Fruit fly (Drosophila melanogaster) whole organism, embryonic: ENCODE data around the gene Sf3b1.

Experiments used
- ATbp ChIP-seq: fragments of 200-800 bp; sonication (Bioruptor generic); optimal IDR thresholded peaks from 2 replicates; lab custom pipeline; 2017; ENCODE audit warnings: missing biosample characterization, mild to moderate bottlenecking, missing genetic modification characterization, missing genetic modification reagents
- Abd-B ChIP-seq: fragments of 200-800 bp; sonication (Bioruptor generic); optimal IDR thresholded peaks from 2 replicates; lab custom pipeline; 2018; ENCODE audit warnings: missing biosample characterization, mild to moderate bottlenecking, missing genetic modification characterization, moderate library complexity
- Asciz ChIP-seq: fragments of 200-800 bp; sonication (Bioruptor generic); optimal IDR thresholded peaks from 2 replicates; lab custom pipeline; 2017; ENCODE audit warnings: missing biosample characterization, mild to moderate bottlenecking, missing genetic modification characterization, missing genetic modification reagents
- B-H2 ChIP-seq: fragments of 200-800 bp; sonication (Bioruptor generic); optimal IDR thresholded peaks from 2 replicates; lab custom pipeline; 2018; ENCODE audit warnings: missing biosample characterization, mild to moderate bottlenecking, missing genetic modification characterization
- CG10209 ChIP-seq: fragments of 200-800 bp; sonication (Bioruptor generic); optimal IDR thresholded peaks from 3 replicates; lab custom pipeline; 2017; ENCODE audit warnings: missing biosample characterization, mild to moderate bottlenecking, missing genetic modification characterization, missing genetic modification reagents
- CG10543 ChIP-seq: fragments of 200-800 bp; sonication (Bioruptor generic); optimal IDR thresholded peaks from 3 replicates; lab custom pipeline; 2017; ENCODE audit warnings: missing biosample characterization, mild to moderate bottlenecking, missing genetic modification characterization, moderate library complexity
- CG11560 ChIP-seq: fragments of 200-800 bp; sonication (Bioruptor generic); IDR thresholded peaks from 3 replicates; pipeline ENCODE4 v1.3.6; 2022; ENCODE audit warnings: missing biosample characterization, missing genetic modification characterization
- CG11695 ChIP-seq: fragments of 200-800 bp; sonication (Bioruptor generic); IDR thresholded peaks from 3 replicates; pipeline ENCODE4 v1.3.6; 2022; ENCODE audit warnings: missing biosample characterization, missing genetic modification characterization
- CG13296 ChIP-seq: fragments of 200-800 bp; sonication (Bioruptor generic); optimal IDR thresholded peaks from 3 replicates; lab custom pipeline; 2018; ENCODE audit warnings: missing biosample characterization, mild to moderate bottlenecking, missing genetic modification characterization
- CG13424 ChIP-seq: fragments of 200-800 bp; sonication (Bioruptor generic); optimal IDR thresholded peaks from 2 replicates; lab custom pipeline; 2019; ENCODE audit warnings: missing biosample characterization, mild to moderate bottlenecking, missing genetic modification characterization, moderate library complexity
- CG15011 ChIP-seq: fragments of 200-800 bp; sonication (Bioruptor generic); optimal IDR thresholded peaks from 3 replicates; lab custom pipeline; 2018; ENCODE audit warnings: missing biosample characterization, mild to moderate bottlenecking, missing genetic modification characterization
- CG15696 ChIP-seq: fragments of 200-800 bp; sonication (Bioruptor generic); optimal IDR thresholded peaks from 2 replicates; lab custom pipeline; 2019; ENCODE audit warnings: missing biosample characterization, mild to moderate bottlenecking, missing genetic modification characterization, moderate library complexity
- CG17385 ChIP-seq: fragments of 200-800 bp; sonication (Bioruptor generic); optimal IDR thresholded peaks from 3 replicates; lab custom pipeline; 2018; ENCODE audit warnings: missing biosample characterization, mild to moderate bottlenecking, missing genetic modification characterization
- CG18476 ChIP-seq: fragments of 200-800 bp; sonication (Bioruptor generic); optimal IDR thresholded peaks from 2 replicates; lab custom pipeline; 2016; ENCODE audit warnings: missing biosample characterization, mild to moderate bottlenecking, missing genetic modification characterization
- CG30020 ChIP-seq: fragments of 200-800 bp; optimal IDR thresholded peaks from 2 replicates; lab custom pipeline; 2019; ENCODE audit warnings: missing biosample characterization, mild to moderate bottlenecking, missing genetic modification characterization, moderate library complexity
- CG3995 ChIP-seq: fragments of 200-800 bp; sonication (Bioruptor generic); optimal IDR thresholded peaks from 3 replicates; lab custom pipeline; 2016; ENCODE audit warnings: missing biosample characterization, missing genetic modification characterization
- CG4617 ChIP-seq: fragments of 200-800 bp; sonication (Bioruptor generic); optimal IDR thresholded peaks from 3 replicates; lab custom pipeline; 2016; ENCODE audit warnings: missing biosample characterization, missing genetic modification characterization, borderline replicate concordance
- CG6254 ChIP-seq: fragments of 200-800 bp; sonication (Bioruptor generic); optimal IDR thresholded peaks from 3 replicates; lab custom pipeline; 2017; ENCODE audit warnings: mild to moderate bottlenecking, missing biosample characterization, missing genetic modification reagents, missing genetic modification characterization
- CG7556 ChIP-seq: fragments of 200-800 bp; sonication (Bioruptor generic); optimal IDR thresholded peaks from 2 replicates; lab custom pipeline; 2017; ENCODE audit warnings: missing biosample characterization, mild to moderate bottlenecking, missing genetic modification characterization
- CG8765 ChIP-seq: fragments of 200-800 bp; sonication (Bioruptor generic); IDR thresholded peaks from 2 replicates; pipeline ENCODE4 v1.3.6; 2022; ENCODE audit warnings: missing biosample characterization, missing genetic modification characterization
- CG9437 ChIP-seq: fragments of 200-800 bp; sonication (Bioruptor generic); optimal IDR thresholded peaks from 2 replicates; lab custom pipeline; 2018; ENCODE audit warnings: missing biosample characterization, mild to moderate bottlenecking, missing genetic modification characterization
- CG9727 ChIP-seq: fragments of 200-800 bp; sonication (Bioruptor generic); optimal IDR thresholded peaks from 3 replicates; lab custom pipeline; 2017; ENCODE audit warnings: missing biosample characterization, mild to moderate bottlenecking, missing genetic modification characterization
- Dad ChIP-seq: fragments of 200-800 bp; sonication (Bioruptor generic); optimal IDR thresholded peaks from 3 replicates; lab custom pipeline; 2016; ENCODE audit warnings: missing biosample characterization, missing genetic modification characterization
- ERR ChIP-seq: fragments of 200-800 bp; sonication (Bioruptor generic); optimal IDR thresholded peaks from 2 replicates; lab custom pipeline; 2016; ENCODE audit warnings: missing biosample characterization, missing genetic modification characterization
- Elba2 ChIP-seq: fragments of 200-800 bp; sonication (Bioruptor generic); optimal IDR thresholded peaks from 3 replicates; lab custom pipeline; 2016; ENCODE audit warnings: missing biosample characterization, missing genetic modification characterization
- Fer1 ChIP-seq: fragments of 200-800 bp; sonication (Bioruptor generic); optimal IDR thresholded peaks from 2 replicates; lab custom pipeline; 2017; ENCODE audit warnings: missing biosample characterization, mild to moderate bottlenecking, missing genetic modification characterization
- Gsc ChIP-seq: fragments of 200-800 bp; sonication (Bioruptor generic); IDR thresholded peaks from 2 replicates; pipeline ENCODE4 v1.3.6; 2022; ENCODE audit warnings: missing biosample characterization, missing genetic modification characterization
- Max ChIP-seq: fragments of 200-800 bp; sonication (Bioruptor generic); optimal IDR thresholded peaks from 2 replicates; lab custom pipeline; 2016; ENCODE audit warnings: missing biosample characterization, mild to moderate bottlenecking, missing genetic modification characterization
- Mes4 ChIP-seq: fragments of 200-800 bp; sonication (Bioruptor generic); optimal IDR thresholded peaks from 2 replicates; lab custom pipeline; 2016; ENCODE audit warnings: missing biosample characterization, missing genetic modification characterization
- NC2α ChIP-seq: fragments of 200-800 bp; sonication (Bioruptor generic); optimal IDR thresholded peaks from 2 replicates; lab custom pipeline; 2016; ENCODE audit warnings: missing biosample characterization, missing genetic modification characterization
- Nf-YA ChIP-seq: fragments of 200-800 bp; sonication (Bioruptor generic); IDR thresholded peaks from 2 replicates; pipeline ENCODE4 v1.3.6; 2022; ENCODE audit warnings: missing biosample characterization, missing genetic modification characterization
- Nf-YB ChIP-seq: fragments of 200-800 bp; sonication (Bioruptor generic); optimal IDR thresholded peaks from 3 replicates; lab custom pipeline; 2019; ENCODE audit warnings: missing biosample characterization, mild to moderate bottlenecking, missing genetic modification characterization, moderate library complexity
- Side ChIP-seq: fragments of 200-800 bp; sonication (Bioruptor generic); optimal IDR thresholded peaks from 2 replicates; lab custom pipeline; 2016; ENCODE audit warnings: missing biosample characterization, missing genetic modification characterization
- bbx ChIP-seq: fragments of 200-800 bp; sonication (Bioruptor generic); IDR thresholded peaks from 2 replicates; pipeline ENCODE4 v1.3.6; 2022; ENCODE audit warnings: missing biosample characterization, missing genetic modification characterization; ENCODE audit not compliant: partially characterized antibody
- bsh ChIP-seq, 2 experiments: fragments of 200-800 bp; sonication (Bioruptor generic); optimal IDR thresholded peaks; 2 replicates each; lab custom pipeline; 2017 to 2018; ENCODE audit warnings: mild to moderate bottlenecking in 2 of 2, missing biosample characterization in 2 of 2, missing genetic modification characterization in 2 of 2, moderate library complexity in 1 of 2
- cad ChIP-seq: fragments of >200 bp; optimal IDR thresholded peaks from 2 replicates; lab custom pipeline; 2017; ENCODE audit warnings: missing biosample characterization, missing genetic modification characterization
- crc ChIP-seq: fragments of 200-800 bp; sonication (Bioruptor generic); optimal IDR thresholded peaks from 2 replicates; lab custom pipeline; 2016; ENCODE audit warnings: missing biosample characterization, missing genetic modification characterization
- crp ChIP-seq, 2 experiments: fragments of 200-800 bp; sonication (Bioruptor generic); optimal IDR thresholded peaks; 2 replicates in 1 of 2; 3 replicates in 1 of 2; lab custom pipeline; 2017; ENCODE audit warnings: missing biosample characterization in 2 of 2, missing genetic modification characterization in 2 of 2, mild to moderate bottlenecking in 1 of 2, moderate library complexity in 1 of 2
- dimm ChIP-seq: fragments of 200-800 bp; sonication (Bioruptor generic); IDR thresholded peaks from 2 replicates; pipeline ENCODE4 v1.3.6; 2022; ENCODE audit warnings: missing biosample characterization, missing genetic modification characterization
- ewg ChIP-seq: fragments of 200-800 bp; sonication (Bioruptor generic); optimal IDR thresholded peaks from 3 replicates; lab custom pipeline; 2017; ENCODE audit warnings: mild to moderate bottlenecking, missing biosample characterization, missing genetic modification reagents, missing genetic modification characterization
- gro ChIP-seq: fragments of 200-800 bp; sonication (Bioruptor generic); optimal IDR thresholded peaks from 2 replicates; lab custom pipeline; 2016; ENCODE audit warnings: missing biosample characterization, missing genetic modification characterization
- peb ChIP-seq: fragments of 200-800 bp; sonication (Bioruptor generic); IDR thresholded peaks from 2 replicates; pipeline ENCODE4 v1.3.6; 2022; ENCODE audit warnings: missing biosample characterization, missing genetic modification characterization
- phol ChIP-seq: fragments of 200-800 bp; sonication (Bioruptor generic); optimal IDR thresholded peaks from 3 replicates; lab custom pipeline; 2018; ENCODE audit warnings: missing biosample characterization, mild to moderate bottlenecking, missing genetic modification characterization, moderate library complexity
- pzg ChIP-seq: fragments of 200-800 bp; sonication (Bioruptor generic); optimal IDR thresholded peaks from 3 replicates; lab custom pipeline; 2018; ENCODE audit warnings: missing biosample characterization, mild to moderate bottlenecking, missing genetic modification characterization, moderate library complexity
- sc ChIP-seq, 3 experiments: fragments of >200 bp in 2 of 3; fragments of 200-800 bp in 1 of 3; sonication (Bioruptor generic) in 1 of 3; optimal IDR thresholded peaks; 2 replicates in 2 of 3; 3 replicates in 1 of 3; lab custom pipeline; 2017; ENCODE audit warnings: mild to moderate bottlenecking in 1 of 3, missing biosample characterization in 1 of 3, missing genetic modification characterization in 1 of 3, missing genetic modification reagents in 1 of 3
- sens-2 ChIP-seq: fragments of 200-800 bp; sonication (Bioruptor generic); IDR thresholded peaks from 2 replicates; pipeline ENCODE4 v1.3.6; 2022; ENCODE audit warnings: missing biosample characterization, missing genetic modification characterization
- stc ChIP-seq: fragments of 200-800 bp; sonication (Bioruptor generic); IDR thresholded peaks from 2 replicates; pipeline ENCODE4 v1.3.6; 2022; ENCODE audit warnings: missing biosample characterization, missing genetic modification characterization
- tin ChIP-seq: fragments of 200-800 bp; sonication (Bioruptor generic); optimal IDR thresholded peaks from 3 replicates; lab custom pipeline; 2016; ENCODE audit warnings: missing biosample characterization, missing genetic modification characterization

Gene Sf3b1

DNA sequence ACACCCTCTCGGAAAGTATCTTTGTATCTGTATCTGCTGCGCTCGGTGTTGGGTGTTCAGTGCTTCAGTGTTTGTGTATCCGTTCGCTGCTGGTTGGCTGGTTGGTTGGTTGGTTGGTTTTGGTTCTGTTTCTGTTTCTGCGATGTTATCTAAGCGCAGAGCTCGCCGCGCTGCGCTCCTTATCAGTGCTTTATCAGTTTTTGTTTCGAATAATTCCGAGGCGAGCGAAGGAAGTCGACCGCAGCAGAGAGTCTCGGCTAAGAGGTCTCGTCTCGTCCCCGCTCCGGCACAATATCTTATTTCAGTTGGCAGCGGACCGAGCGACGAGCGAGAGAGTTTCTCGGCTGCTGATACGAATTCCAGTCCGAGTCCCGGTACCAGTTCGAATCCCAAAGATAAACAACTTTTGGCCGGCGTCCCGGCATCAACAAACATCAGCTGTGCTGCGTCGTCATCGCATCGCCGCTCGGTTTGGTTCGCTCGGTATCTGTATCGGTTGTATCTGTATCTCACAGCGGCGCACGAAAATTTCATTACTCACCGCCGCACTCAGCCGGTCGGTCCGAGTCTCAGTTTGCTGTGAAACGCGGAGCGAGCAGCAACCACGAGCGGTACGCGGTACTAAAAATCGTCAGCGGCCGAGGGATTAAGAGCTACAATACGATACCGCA is 44.8 kb upstream of the Sf3b1 start (continued):
- no peak for TF ChIP-seq Gsc (GFP tag; lab: Robert Waterston, UW)
- peak; percentile 93 for TF ChIP-seq Nf-YB (GFP tag; lab: Kevin White, UChicago)
- TF ChIP-seq bsh (GFP tag; optimal IDR thresholded peaks at IDR 0.05; lab: Kevin White, UChicago) = peak in 1 of 2 experiments; percentile 39
- peak; percentile 25 for TF ChIP-seq CG6254 (GFP tag; lab: Kevin White, UChicago)
- no peak for TF ChIP-seq NC2α (GFP tag; lab: Kevin White, UChicago)
- no peak for TF ChIP-seq sc (optimal IDR thresholded peaks at IDR 0.05; lab: Kevin White, UChicago)
- TF ChIP-seq sc (GFP tag; optimal IDR thresholded peaks at IDR 0.05; lab: Kevin White, UChicago) = no peak
- no peak for TF ChIP-seq crc
- TF ChIP-seq ewg = peak; percentile 53
- TF ChIP-seq CG9727 (GFP tag; lab: Kevin White, UChicago) = peak; percentile 48
- TF ChIP-seq Abd-B (GFP tag; lab: Kevin White, UChicago) = no peak
- TF ChIP-seq CG4617 = no peak
- peak; percentile 32; the same call in 2 of the 3 replicates for TF ChIP-seq CG11695
- TF ChIP-seq sens-2 = no peak
- peak; percentile 23 for TF ChIP-seq ATbp
- TF ChIP-seq phol (tag; lab: Kevin White, UChicago) = no peak
- no peak for TF ChIP-seq Elba2
- no peak for TF ChIP-seq pzg (GFP tag; lab: Kevin White, UChicago)
- TF ChIP-seq CG10209 (GFP tag; lab: Kevin White, UChicago) = no peak
- peak; percentile 16 to 81 for TF ChIP-seq crp (GFP tag; optimal IDR thresholded peaks at IDR 0.05; lab: Kevin White, UChicago)
- TF ChIP-seq CG8765 (GFP tag; lab: Robert Waterston, UW) = peak; percentile 32; the same call in 1 of the 2 replicates
- TF ChIP-seq CG13296 (GFP tag; lab: Kevin White, UChicago) = peak; percentile 16
- TF ChIP-seq peb (GFP tag; lab: Robert Waterston, UW) = 0 out of 2 replicates have a peak, but pooled peaks have one; percentile 23
- TF ChIP-seq dimm (GFP tag; lab: Robert Waterston, UW) = no peak
- TF ChIP-seq Side = peak; percentile 32
- TF ChIP-seq gro (GFP tag; lab: Kevin White, UChicago) = peak; percentile 78
- peak; percentile 68 for TF ChIP-seq Fer1 (GFP tag; lab: Kevin White, UChicago)
- no peak for TF ChIP-seq CG13424 (tag; lab: Kevin White, UChicago)
- peak; percentile 60; the same call in 1 of the 2 replicates for TF ChIP-seq Nf-YA (GFP tag; lab: Robert Waterston, UW)
- TF ChIP-seq Mes4 (GFP tag; lab: Kevin White, UChicago) = no peak
- TF ChIP-seq tin (GFP tag; lab: Kevin White, UChicago) = no peak
- peak; percentile 25 for TF ChIP-seq Dad (GFP tag; lab: Kevin White, UChicago)
- TF ChIP-seq CG10543 (GFP tag; lab: Kevin White, UChicago) = peak; percentile 97
- no peak for TF ChIP-seq ERR
- no peak for TF ChIP-seq CG9437 (GFP tag; lab: Kevin White, UChicago)
- no peak for TF ChIP-seq CG3995 (GFP tag; lab: Kevin White, UChicago)
- TF ChIP-seq CG7556 (GFP tag; lab: Kevin White, UChicago) = no peak
- TF ChIP-seq B-H2 (GFP tag; lab: Kevin White, UChicago) = peak; percentile 7
- no peak for TF ChIP-seq cad
- no peak for TF ChIP-seq CG15696 (tag; lab: Kevin White, UChicago)
- TF ChIP-seq Asciz = no peak
- no peak for TF ChIP-seq CG15011 (GFP tag; lab: Kevin White, UChicago)
- TF ChIP-seq bbx = peak; percentile 64
- TF ChIP-seq CG11560 (tag; lab: Robert Waterston, UW) = no peak
- peak; percentile 25; the same call in 1 of the 2 replicates for TF ChIP-seq stc (GFP tag; lab: Robert Waterston, UW)
- no peak for TF ChIP-seq Max (GFP tag; lab: Kevin White, UChicago)
- TF ChIP-seq CG18476 (GFP tag; lab: Kevin White, UChicago) = no peak
- no peak for TF ChIP-seq CG30020 (tag; lab: Kevin White, UChicago)
- TF ChIP-seq CG17385 (GFP tag; lab: Kevin White, UChicago) = peak; percentile 42
